Fruit fly (Drosophila melanogaster) whole organism, larva: ENCODE data around the gene RpL36A.
A peak's percentile ranks its signal among the peaks of the same experiment; 100 is the strongest.

Experiments used
- noc ChIP-seq: fragments of 200-800 bp; sonication (Bioruptor generic); optimal IDR thresholded peaks from 3 replicates; lab custom pipeline; 2019; ENCODE audit warnings: missing biosample characterization, mild to moderate bottlenecking, missing genetic modification characterization, moderate library complexity

The RpL36A gene

dm6 chr2L:8072692-8073091, 30.0 kb upstream of the RpL36A start, which contains the start of the genes MED20 and Trf:
MED20 (minus strand) TSS chr2L:8072848.
Trf (plus strand) TSS chr2L:8072895.
- no peak for TF ChIP-seq noc (tag; lab: Kevin White, UChicago)

- TF ChIP-seq noc (tag; lab: Kevin White, UChicago): no peak
Measured at dm6 chr2L:8071112-8071976, 28.6 kb upstream of the RpL36A start, which contains the start of gene poe. poe (minus strand) TSS chr2L:8071624.

dm6 chr2L:8043282-8043668, 566 bp upstream of the RpL36A start, which contains the start of gene Megf8:
Megf8 (plus strand) TSS chr2L:8043471.
- TF ChIP-seq noc (tag; lab: Kevin White, UChicago): no peak

- no peak for TF ChIP-seq noc (tag; lab: Kevin White, UChicago)
Measured at dm6 chr2L:8040872-8041271, 1.8 kb downstream of the RpL36A start, which contains the start of gene CCDC53. CCDC53 (plus strand) TSS chr2L:8041106.

- no peak for TF ChIP-seq noc (tag; lab: Kevin White, UChicago)
Measured at dm6 chr2L:8039688-8040087, 3.0 kb downstream of the RpL36A start, which contains the start of gene CG7367. CG7367 (minus strand) TSS chr2L:8039788.

- TF ChIP-seq noc (tag; lab: Kevin White, UChicago): peak; percentile 47
Measured at dm6 chr2L:8034734-8035133, 8.0 kb downstream of the RpL36A start.

dm6 chr2L:8033756-8034155, 9.0 kb downstream of the RpL36A start:
- no peak for TF ChIP-seq noc (tag; lab: Kevin White, UChicago)

dm6 chr2L:8031588-8031987, 11.1 kb downstream of the RpL36A start:
- no peak for TF ChIP-seq noc (tag; lab: Kevin White, UChicago)

- TF ChIP-seq noc (tag; lab: Kevin White, UChicago): peak; percentile 11
Measured at dm6 chr2L:8030693-8031210, 12.0 kb downstream of the RpL36A start, which contains the start of gene Cka. Cka (plus strand) TSS chr2L:8030721.

- no peak for TF ChIP-seq noc (tag; lab: Kevin White, UChicago)
Measured at dm6 chr2L:8030102-8030501, 12.6 kb downstream of the RpL36A start.

- TF ChIP-seq noc (tag; lab: Kevin White, UChicago): no peak
Measured at dm6 chr2L:8029160-8029852, 13.4 kb downstream of the RpL36A start, which contains the start of gene baf. baf (plus strand) TSS chr2L:8029462.

- no peak for TF ChIP-seq noc (tag; lab: Kevin White, UChicago)
Measured at dm6 chr2L:8024325-8024724, 18.4 kb downstream of the RpL36A start.

dm6 chr2L:8012551-8012950, 30.2 kb downstream of the RpL36A start:
- TF ChIP-seq noc (tag; lab: Kevin White, UChicago): no peak

- no peak for TF ChIP-seq noc (tag; lab: Kevin White, UChicago)
Measured at dm6 chr2L:8010602-8011455, 31.9 kb downstream of the RpL36A start, which contains the start of the genes Glyat and Tg. Glyat (minus strand) TSS chr2L:8010652. Tg (plus strand) TSS chr2L:8011405.
